Fruit fly (Drosophila melanogaster) whole organism, prepupa: ENCODE measurements around the gene Ts.

Source experiments
- Blimp-1 ChIP-seq: fragments of 200-800 bp; sonication (Bioruptor generic); optimal IDR thresholded peaks from 3 replicates; lab custom pipeline; 2017; ENCODE audit warnings: missing biosample characterization, missing genetic modification characterization, mild to moderate bottlenecking, moderate library complexity, missing genetic modification reagents
- CG11294 ChIP-seq: fragments of 200-800 bp; sonication (Bioruptor generic); IDR thresholded peaks from 2 replicates; pipeline ENCODE4 v1.3.6; 2022; ENCODE audit warnings: missing biosample characterization, missing genetic modification characterization
- CG11762 ChIP-seq: fragments of 200-800 bp; sonication (Bioruptor generic); optimal IDR thresholded peaks from 3 replicates; lab custom pipeline; 2016; ENCODE audit warnings: missing biosample characterization, missing genetic modification characterization; ENCODE audit not compliant: insufficient read depth
- CG11902 ChIP-seq: fragments of 200-800 bp; sonication (Bioruptor generic); optimal IDR thresholded peaks from 3 replicates; lab custom pipeline; 2016; ENCODE audit warnings: missing biosample characterization, missing genetic modification characterization
- CG15336 ChIP-seq: fragments of 200-800 bp; sonication (Bioruptor generic); IDR thresholded peaks from 2 replicates; pipeline ENCODE4 v1.3.6; 2022; ENCODE audit warnings: missing biosample characterization, missing genetic modification characterization
- CG1621 ChIP-seq: fragments of 200-800 bp; sonication (Bioruptor generic); optimal IDR thresholded peaks from 3 replicates; lab custom pipeline; 2018; ENCODE audit warnings: missing biosample characterization, mild to moderate bottlenecking, missing genetic modification characterization
- CG16779 ChIP-seq: fragments of 200-800 bp; sonication (Bioruptor generic); optimal IDR thresholded peaks from 3 replicates; lab custom pipeline; 2017; ENCODE audit warnings: missing biosample characterization, mild to moderate bottlenecking, missing genetic modification characterization
- CG3032 ChIP-seq: fragments of 200-800 bp; optimal IDR thresholded peaks from 2 replicates; lab custom pipeline; 2019; ENCODE audit warnings: missing biosample characterization, mild to moderate bottlenecking, missing genetic modification characterization, moderate library complexity
- CG32006 ChIP-seq: fragments of 200-800 bp; sonication (Bioruptor generic); optimal IDR thresholded peaks from 3 replicates; lab custom pipeline; 2017; ENCODE audit warnings: missing biosample characterization, mild to moderate bottlenecking, missing genetic modification characterization
- CG34406 ChIP-seq: fragments of 200-800 bp; sonication (Bioruptor generic); optimal IDR thresholded peaks from 3 replicates; lab custom pipeline; 2016; ENCODE audit warnings: missing biosample characterization, missing genetic modification characterization
- CG3919 ChIP-seq: fragments of 200-800 bp; sonication (Bioruptor generic); optimal IDR thresholded peaks from 3 replicates; lab custom pipeline; 2016; ENCODE audit warnings: missing biosample characterization, missing genetic modification characterization
- CG4318 ChIP-seq: fragments of 200-800 bp; sonication (Bioruptor generic); optimal IDR thresholded peaks from 3 replicates; lab custom pipeline; 2017; ENCODE audit warnings: missing biosample characterization, mild to moderate bottlenecking, missing genetic modification characterization
- CG6163 ChIP-seq: fragments of 200-800 bp; sonication (Bioruptor generic); IDR thresholded peaks from 3 replicates; pipeline ENCODE4 v1.3.6; 2022; ENCODE audit warnings: missing biosample characterization, missing genetic modification characterization
- CG6276 ChIP-seq: fragments of 200-800 bp; sonication (Bioruptor generic); optimal IDR thresholded peaks from 2 replicates; lab custom pipeline; 2017; ENCODE audit warnings: missing biosample characterization, mild to moderate bottlenecking, missing genetic modification characterization
- CG6808 ChIP-seq: fragments of 200-800 bp; sonication (Bioruptor generic); optimal IDR thresholded peaks from 3 replicates; lab custom pipeline; 2017; ENCODE audit warnings: missing biosample characterization, missing genetic modification characterization, mild to moderate bottlenecking, moderate library complexity, missing genetic modification reagents
- CG8119 ChIP-seq: fragments of 200-800 bp; sonication (Bioruptor generic); IDR thresholded peaks from 3 replicates; pipeline ENCODE4 v1.3.6; 2022; ENCODE audit warnings: missing biosample characterization, missing genetic modification characterization
- CG8632 ChIP-seq: fragments of 200-800 bp; sonication (Bioruptor generic); optimal IDR thresholded peaks from 3 replicates; lab custom pipeline; 2016; ENCODE audit warnings: missing biosample characterization, missing genetic modification characterization
- CG9139 ChIP-seq: fragments of 200-800 bp; sonication (Bioruptor generic); optimal IDR thresholded peaks from 3 replicates; lab custom pipeline; 2017; ENCODE audit warnings: missing biosample characterization, mild to moderate bottlenecking, missing genetic modification characterization
- Eip75B ChIP-seq: fragments of 200-800 bp; sonication (Bioruptor generic); optimal IDR thresholded peaks from 3 replicates; lab custom pipeline; 2016; ENCODE audit warnings: missing biosample characterization, missing genetic modification characterization
- Eip78C ChIP-seq: fragments of 200-800 bp; sonication (Bioruptor generic); peaks from one replicate; lab custom pipeline; 2016; ENCODE audit warnings: missing biosample characterization, missing genetic modification characterization
- Eip93F ChIP-seq: fragments of 200-800 bp; sonication (Bioruptor generic); optimal IDR thresholded peaks from 2 replicates; lab custom pipeline; 2016; ENCODE audit warnings: missing biosample characterization, mild to moderate bottlenecking, missing genetic modification characterization
- Ets21C ChIP-seq: fragments of 200-800 bp; sonication (Bioruptor generic); optimal IDR thresholded peaks from 3 replicates; lab custom pipeline; 2016; ENCODE audit warnings: missing biosample characterization, missing genetic modification characterization
- Ets96B ChIP-seq: fragments of 200-800 bp; optimal IDR thresholded peaks from 2 replicates; lab custom pipeline; 2019; ENCODE audit warnings: missing biosample characterization, mild to moderate bottlenecking, missing genetic modification characterization, moderate library complexity
- Hr38 ChIP-seq: sonication (Bioruptor generic); optimal IDR thresholded peaks from 2 replicates; lab custom pipeline; 2016; ENCODE audit warnings: missing biosample characterization, missing genetic modification characterization
- Hr4 ChIP-seq: fragments of 200-800 bp; sonication (Bioruptor generic); optimal IDR thresholded peaks from 3 replicates; lab custom pipeline; 2016; ENCODE audit warnings: missing biosample characterization, missing genetic modification characterization
- Lpt ChIP-seq: fragments of 200-800 bp; sonication (Bioruptor generic); optimal IDR thresholded peaks from 3 replicates; lab custom pipeline; 2016; ENCODE audit warnings: missing biosample characterization, missing genetic modification characterization
- Smox ChIP-seq: fragments of 200-800 bp; sonication (Bioruptor generic); optimal IDR thresholded peaks from 3 replicates; lab custom pipeline; 2016; ENCODE audit warnings: missing biosample characterization, missing genetic modification characterization
- Sox102F ChIP-seq: fragments of 200-800 bp; sonication (Bioruptor generic); optimal IDR thresholded peaks from 2 replicates; lab custom pipeline; 2016; ENCODE audit warnings: missing biosample characterization, mild to moderate bottlenecking, missing genetic modification characterization
- Sox14 ChIP-seq: fragments of 200-800 bp; sonication (Bioruptor generic); optimal IDR thresholded peaks from 3 replicates; lab custom pipeline; 2016; ENCODE audit warnings: missing biosample characterization, missing genetic modification characterization
- achi ChIP-seq: fragments of 200-800 bp; sonication (Bioruptor generic); optimal IDR thresholded peaks from 3 replicates; lab custom pipeline; 2016; ENCODE audit warnings: missing biosample characterization, missing genetic modification characterization
- acj6 ChIP-seq: fragments of 200-800 bp; sonication (Bioruptor generic); optimal IDR thresholded peaks from 3 replicates; lab custom pipeline; 2016; ENCODE audit warnings: missing biosample characterization, missing genetic modification characterization
- dac ChIP-seq: fragments of 200-800 bp; sonication (Bioruptor generic); optimal IDR thresholded peaks from 2 replicates; lab custom pipeline; 2017; ENCODE audit warnings: missing biosample characterization, mild to moderate bottlenecking, missing genetic modification characterization
- dsx ChIP-seq: fragments of 200-800 bp; optimal IDR thresholded peaks from 3 replicates; lab custom pipeline; 2019; ENCODE audit warnings: missing biosample characterization, mild to moderate bottlenecking, missing genetic modification characterization, moderate library complexity; ENCODE audit not compliant: poor library complexity, severe bottlenecking
- eg ChIP-seq: fragments of 200-800 bp; sonication (Bioruptor generic); IDR thresholded peaks from 3 replicates; pipeline ENCODE4 v1.3.6; 2022; ENCODE audit warnings: missing biosample characterization, missing genetic modification characterization
- esn ChIP-seq: fragments of 200-800 bp; sonication (Bioruptor generic); optimal IDR thresholded peaks from 2 replicates; lab custom pipeline; 2016; ENCODE audit warnings: missing biosample characterization, mild to moderate bottlenecking, missing genetic modification characterization, moderate library complexity
- fd59A ChIP-seq: fragments of 200-800 bp; sonication (Bioruptor generic); optimal IDR thresholded peaks from 2 replicates; lab custom pipeline; 2017; ENCODE audit warnings: missing biosample characterization, mild to moderate bottlenecking, missing genetic modification characterization, missing genetic modification reagents
- fd85E ChIP-seq: fragments of 200-800 bp; sonication (Bioruptor generic); optimal IDR thresholded peaks from 3 replicates; lab custom pipeline; 2016; ENCODE audit warnings: missing biosample characterization, missing genetic modification characterization
- lz ChIP-seq: fragments of 200-800 bp; sonication (Bioruptor generic); optimal IDR thresholded peaks from 3 replicates; lab custom pipeline; 2016; ENCODE audit warnings: missing biosample characterization, missing genetic modification characterization
- net ChIP-seq: fragments of 200-800 bp; sonication (Bioruptor generic); optimal IDR thresholded peaks from 3 replicates; lab custom pipeline; 2016; ENCODE audit warnings: missing biosample characterization, missing genetic modification characterization
- pdm3 ChIP-seq: fragments of 200-800 bp; sonication (Bioruptor generic); optimal IDR thresholded peaks from 3 replicates; lab custom pipeline; 2016; ENCODE audit warnings: missing biosample characterization, missing genetic modification characterization
- spab ChIP-seq: fragments of 200-800 bp; sonication (Bioruptor generic); optimal IDR thresholded peaks from 2 replicates; lab custom pipeline; 2017; ENCODE audit warnings: missing biosample characterization, mild to moderate bottlenecking, missing genetic modification characterization, missing genetic modification reagents
- svp ChIP-seq: fragments of 200-800 bp; sonication (Bioruptor generic); peaks from one replicate; lab custom pipeline; 2016; ENCODE audit warnings: missing biosample characterization, missing genetic modification characterization
- topi ChIP-seq: fragments of 200-800 bp; sonication (Bioruptor generic); optimal IDR thresholded peaks from 3 replicates; lab custom pipeline; 2016; ENCODE audit warnings: missing biosample characterization, missing genetic modification characterization
- vri ChIP-seq: fragments of 200-800 bp; sonication (Bioruptor generic); optimal IDR thresholded peaks from 3 replicates; lab custom pipeline; 2016; ENCODE audit warnings: missing biosample characterization, mild to moderate bottlenecking, missing genetic modification characterization

Gene Ts

DNA sequence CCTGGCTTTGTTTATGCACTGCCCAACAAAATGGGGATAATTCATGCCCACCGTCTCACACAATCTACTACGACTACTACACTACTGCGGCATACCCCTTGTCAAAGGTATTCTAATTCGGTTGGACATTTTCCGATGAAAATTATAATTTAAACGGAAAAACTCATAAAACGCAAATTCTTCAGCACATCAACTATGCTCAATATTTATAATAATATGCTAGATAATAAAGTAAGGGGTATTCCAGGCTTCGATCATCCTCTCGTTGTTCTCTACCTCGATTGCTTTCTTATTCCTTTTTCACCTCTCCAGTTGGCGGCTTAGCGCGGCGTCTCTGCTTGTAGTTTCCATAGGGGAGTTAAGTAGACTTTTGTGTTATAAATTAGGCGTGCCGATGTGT, 28.1 kb downstream of the Ts start (continued):
- TF ChIP-seq CG8119 (GFP tag; lab: Robert Waterston, UW) (no peak), spab (GFP tag; lab: Kevin White, UChicago) (no peak), achi (GFP tag; lab: Kevin White, UChicago) (no peak), acj6 (GFP tag; lab: Kevin White, UChicago) (no peak), CG3032 (no peak), Eip75B (GFP tag; lab: Kevin White, UChicago) (no peak)

DNA sequence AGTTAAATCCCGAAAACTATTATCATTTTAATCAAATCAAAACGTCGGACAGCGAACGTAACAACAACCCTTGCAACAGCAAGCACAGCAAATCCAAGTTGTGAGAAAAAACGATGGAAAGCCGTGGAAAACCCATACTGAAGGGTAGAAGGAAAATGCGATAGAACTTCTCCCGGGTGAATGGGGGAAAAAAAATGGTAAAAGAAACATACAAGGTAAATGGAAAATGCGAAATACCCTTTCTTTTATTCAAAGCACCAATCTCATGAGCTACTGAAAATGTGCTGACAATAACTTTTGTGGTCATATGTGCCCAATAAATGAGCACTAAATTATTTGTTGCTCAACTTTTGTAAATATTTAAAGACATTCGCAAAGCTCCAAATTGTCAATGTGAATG, 29.7 kb downstream of the Ts start:
- TF ChIP-seq CG9139 (GFP tag; lab: Kevin White, UChicago) = no peak
- no peak for TF ChIP-seq Smox (GFP tag; lab: Kevin White, UChicago)
- no peak for TF ChIP-seq CG8119 (GFP tag; lab: Robert Waterston, UW)
- TF ChIP-seq esn = no peak
- no peak for TF ChIP-seq CG32006 (GFP tag; lab: Kevin White, UChicago)
- no peak for TF ChIP-seq fd59A (GFP tag; lab: Kevin White, UChicago)
- no peak for TF ChIP-seq svp (GFP tag; lab: Kevin White, UChicago)
- TF ChIP-seq dac (GFP tag; lab: Kevin White, UChicago) = no peak
- no peak for TF ChIP-seq net (GFP tag; lab: Kevin White, UChicago)
- TF ChIP-seq CG16779 (tag; lab: Kevin White, UChicago) = no peak
- no peak for TF ChIP-seq CG3919 (GFP tag; lab: Kevin White, UChicago)
- no peak for TF ChIP-seq CG11762 (GFP tag; lab: Kevin White, UChicago)
- no peak for TF ChIP-seq eg
- no peak for TF ChIP-seq dsx (GFP tag; lab: Kevin White, UChicago)
- no peak for TF ChIP-seq lz (GFP tag; lab: Kevin White, UChicago)
- TF ChIP-seq Sox14 (GFP tag; lab: Kevin White, UChicago) = no peak
- TF ChIP-seq CG15336 = no peak
- no peak for TF ChIP-seq CG11294 (GFP tag; lab: Robert Waterston, UW)

DNA sequence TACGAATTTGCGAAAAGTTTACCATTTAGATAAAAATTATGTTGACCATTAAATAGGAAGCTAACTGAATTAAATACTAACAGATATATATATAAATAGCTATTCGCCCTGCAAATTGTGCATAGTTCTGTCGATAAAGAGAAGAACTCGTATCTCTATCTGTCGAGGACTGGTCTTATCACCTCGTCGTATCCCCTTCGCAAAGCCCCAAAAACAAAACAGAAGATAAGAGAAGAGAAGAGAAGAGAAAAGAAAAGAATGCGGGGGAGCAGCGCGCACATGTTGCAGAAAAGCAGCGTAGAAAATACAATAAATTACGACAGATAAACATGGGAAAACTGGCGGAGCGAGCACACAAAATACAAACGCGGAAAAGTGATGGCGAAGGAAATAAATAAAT, 33.7 kb downstream of the Ts start:
- TF ChIP-seq dac (GFP tag; lab: Kevin White, UChicago) = no peak
- TF ChIP-seq Hr4 (GFP tag; lab: Kevin White, UChicago) = no peak
- no peak for TF ChIP-seq acj6 (GFP tag; lab: Kevin White, UChicago)
- TF ChIP-seq vri (GFP tag; lab: Kevin White, UChicago) = no peak
- TF ChIP-seq svp (GFP tag; lab: Kevin White, UChicago) = peak; percentile 65

DNA sequence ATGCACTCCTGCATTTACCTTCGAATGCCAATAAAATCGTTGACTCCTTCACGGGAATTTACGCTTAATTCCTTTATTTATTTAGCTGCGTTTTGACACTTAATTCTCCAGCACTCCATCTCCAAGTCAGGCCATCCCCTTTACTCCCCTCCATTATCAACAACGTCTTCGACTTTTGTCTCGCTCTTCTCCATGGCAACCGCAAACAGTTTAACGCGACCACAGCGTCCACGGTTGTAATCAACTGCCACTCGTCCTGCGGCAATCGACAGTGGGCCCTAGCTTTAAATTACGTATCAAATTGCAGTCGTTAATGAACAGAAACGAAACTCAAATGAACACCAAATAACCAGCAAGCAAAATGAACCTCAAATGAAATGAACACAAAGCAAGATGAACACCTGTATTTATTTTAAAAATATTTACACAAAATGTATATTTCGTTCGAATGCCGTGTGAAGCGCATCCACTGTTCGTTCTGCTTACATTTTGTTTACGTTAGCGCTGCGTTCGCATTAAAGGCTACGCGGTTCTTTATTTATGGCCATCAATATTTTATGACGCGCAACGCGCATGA, 37.8 kb downstream of the Ts start:
- TF ChIP-seq CG34406 (GFP tag; lab: Kevin White, UChicago) = peak; percentile 72
- TF ChIP-seq CG6808 = peak; percentile 79
- peak; percentile 47 for TF ChIP-seq CG3919 (GFP tag; lab: Kevin White, UChicago)
- no peak for TF ChIP-seq Ets21C (GFP tag; lab: Kevin White, UChicago)
- TF ChIP-seq Ets96B (tag; lab: Kevin White, UChicago) = peak; percentile 83
- TF ChIP-seq Lpt (GFP tag; lab: Kevin White, UChicago) = no peak
- TF ChIP-seq CG4318 (GFP tag; lab: Kevin White, UChicago) = peak; percentile 20
- no peak for TF ChIP-seq fd85E (GFP tag; lab: Kevin White, UChicago)
- peak; percentile 37 for TF ChIP-seq pdm3
- TF ChIP-seq Hr38 (GFP tag; lab: Kevin White, UChicago) = no peak
- TF ChIP-seq Eip78C (GFP tag; lab: Kevin White, UChicago) = peak; percentile 73
- TF ChIP-seq CG6163 (GFP tag; lab: Robert Waterston, UW) = peak; percentile 59; the same call in 1 of the 3 replicates
- peak; percentile 73 for TF ChIP-seq fd59A (GFP tag; lab: Kevin White, UChicago)
- peak; percentile 74 for TF ChIP-seq topi (GFP tag; lab: Kevin White, UChicago)
- peak; percentile 66 for TF ChIP-seq achi (GFP tag; lab: Kevin White, UChicago)
- TF ChIP-seq CG6276 (GFP tag; lab: Kevin White, UChicago) = peak; percentile 28
- TF ChIP-seq Blimp-1 (GFP tag; lab: Kevin White, UChicago) = peak; percentile 10
- peak; percentile 49 for TF ChIP-seq CG8632
- peak; percentile 80 for TF ChIP-seq Eip75B (GFP tag; lab: Kevin White, UChicago)
- peak; percentile 81 for TF ChIP-seq CG1621 (tag; lab: Kevin White, UChicago)
- TF ChIP-seq Eip93F (GFP tag; lab: Kevin White, UChicago) = no peak
- TF ChIP-seq lz (GFP tag; lab: Kevin White, UChicago) = peak; percentile 69
- TF ChIP-seq CG3032 = peak; percentile 75
- peak; percentile 52 for TF ChIP-seq CG9139 (GFP tag; lab: Kevin White, UChicago)
- peak; percentile 21 for TF ChIP-seq CG11902
- TF ChIP-seq CG16779 (tag; lab: Kevin White, UChicago) = peak; percentile 71
- peak; percentile 3 for TF ChIP-seq Smox (GFP tag; lab: Kevin White, UChicago)
- TF ChIP-seq Sox102F (GFP tag; lab: Kevin White, UChicago) = peak; percentile 56
